Fruit fly (Drosophila melanogaster) whole organism: Measurements from ENCODE around the gene tos.

ENCODE experiments used
- CG8478 ChIP-seq: fragments of >200 bp; optimal IDR thresholded peaks from 2 replicates; lab custom pipeline; 2018; ENCODE audit warnings: inconsistent platforms
- Dll ChIP-seq: fragments of >200 bp; optimal IDR thresholded peaks from 2 replicates; lab custom pipeline; 2017
- EcR ChIP-seq, 2 experiments: fragments of >200 bp; optimal IDR thresholded peaks; 2 replicates each; lab custom pipeline; 2017; ENCODE audit warnings: missing biosample characterization in 2 of 2, missing genetic modification characterization in 2 of 2, missing genetic modification reagents in 2 of 2
- pan ChIP-seq: fragments of >200 bp; optimal IDR thresholded peaks from 2 replicates; lab custom pipeline; 2017
- psq ChIP-seq: fragments of >200 bp; optimal IDR thresholded peaks from 2 replicates; lab custom pipeline; 2017
- usp ChIP-seq: fragments of >200 bp; optimal IDR thresholded peaks from 2 replicates; lab custom pipeline; 2017; ENCODE audit warnings: missing biosample characterization, missing genetic modification characterization, mixed read lengths

DNA sequence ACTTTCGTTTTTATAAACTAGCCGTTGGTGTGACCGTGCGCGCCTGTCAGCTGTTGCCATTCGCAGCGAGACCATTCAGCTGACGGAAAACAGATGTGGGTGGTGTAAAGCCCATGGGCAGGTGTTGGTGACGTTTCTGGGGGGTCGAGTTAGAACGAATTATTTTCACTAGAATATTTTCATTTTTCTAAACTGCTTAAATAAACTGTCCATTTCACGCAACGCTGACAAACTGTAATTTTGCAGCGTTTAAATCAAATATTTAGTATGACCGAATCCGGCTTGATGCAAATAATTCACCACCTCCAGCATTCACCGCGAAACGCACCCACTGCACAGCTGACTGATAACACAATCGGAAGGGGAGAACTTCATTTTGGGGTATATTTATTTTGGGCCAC, 13.5 kb upstream of the tos start, which contains the start of the genes CG10383 and CG10338:
- TF ChIP-seq psq (lab: Kevin White, UChicago) (no peak), usp (no peak), EcR (GFP tag; optimal IDR thresholded peaks at IDR 0.05; lab: Kevin White, UChicago) (no peak), pan (lab: Kevin White, UChicago) (no peak), CG8478 (lab: Kevin White, UChicago) (no peak), Dll (no peak)
